Fruit fly (Drosophila melanogaster) whole organism, embryonic: ENCODE results near the gene G6P.

ENCODE experiments used
- CG18599 ChIP-seq: fragments of 200-800 bp; sonication (Bioruptor generic); optimal IDR thresholded peaks from 3 replicates; lab custom pipeline; 2017; ENCODE audit warnings: missing biosample characterization, missing genetic modification characterization, mild to moderate bottlenecking, moderate library complexity, missing genetic modification reagents
- Ssrp ChIP-seq: fragments of 200-800 bp; sonication (Bioruptor generic); optimal IDR thresholded peaks from 2 replicates; lab custom pipeline; 2018; ENCODE audit warnings: missing biosample characterization, mild to moderate bottlenecking, missing genetic modification characterization, moderate library complexity
- twi ChIP-seq: fragments of 200-800 bp; optimal IDR thresholded peaks from 2 replicates; lab custom pipeline; 2019; ENCODE audit warnings: missing biosample characterization, mild to moderate bottlenecking, missing genetic modification characterization, moderate library complexity

DNA sequence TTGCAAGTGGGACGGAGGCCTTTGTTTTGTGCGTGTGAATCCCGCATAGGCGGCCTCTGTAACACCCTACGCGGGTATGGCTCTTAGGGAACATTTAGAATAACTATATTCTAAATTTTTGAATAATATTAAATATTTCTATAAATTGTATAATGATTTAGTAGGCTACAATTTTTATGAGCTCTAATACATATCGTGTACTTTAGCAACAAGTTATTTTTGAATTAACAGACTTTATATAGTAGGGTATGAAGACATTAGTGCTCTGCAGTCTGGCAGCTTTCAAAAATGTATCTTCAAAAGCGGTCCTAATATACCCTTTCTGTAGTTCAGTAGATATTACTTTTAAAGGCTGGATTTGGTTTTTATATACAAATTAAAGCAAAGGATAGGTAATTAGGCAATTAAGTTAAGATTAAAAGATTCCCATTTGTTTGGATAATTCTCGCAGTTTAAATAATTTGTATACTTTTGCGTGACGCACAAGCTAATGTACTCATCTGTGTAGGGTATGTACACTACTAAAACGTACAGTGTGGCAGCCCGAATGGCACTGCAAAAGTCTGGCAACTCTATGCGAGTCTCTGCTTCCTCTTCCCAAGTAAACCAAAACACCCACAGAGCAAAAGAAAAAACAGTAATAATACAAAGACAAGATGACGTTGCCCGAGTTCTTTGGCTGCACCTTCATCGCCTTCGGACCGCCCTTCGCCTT lies 49.7 kb downstream of the G6P start, which contains the start of the genes Snx21 and aph-1:
- peak; percentile 86 for TF ChIP-seq twi (tag; lab: Kevin White, UChicago)
- TF ChIP-seq CG18599 (GFP tag; lab: Kevin White, UChicago): peak; percentile 93
- peak; percentile 90 for TF ChIP-seq Ssrp (tag; lab: Kevin White, UChicago)
